Worm (Caenorhabditis elegans) whole organism, L3 larva: Measurements from ENCODE around the gene F10A3.12.

Experiments
- ama-1 ChIP-seq: fragments of 150-350 bp; optimal IDR thresholded peaks from 2 replicates; lab custom pipeline; 2018
- ceh-28 ChIP-seq: fragments of 150-350 bp; optimal IDR thresholded peaks from 2 replicates; lab custom pipeline; 2014; ENCODE audit warnings: missing biosample characterization, missing genetic modification reagents, missing genetic modification characterization
- elt-1 ChIP-seq: fragments of 150-350 bp; optimal IDR thresholded peaks from 2 replicates; lab custom pipeline; 2014; ENCODE audit warnings: missing biosample characterization, missing genetic modification characterization
- elt-2 ChIP-seq: sonication (generic microtip); optimal IDR thresholded peaks from 2 replicates; lab custom pipeline; 2016; ENCODE audit warnings: missing genetic modification reagents, mild to moderate bottlenecking, missing genetic modification characterization, missing compliant biosample characterization
- elt-3 ChIP-seq, 3 experiments: fragments of 150-350 bp in 1 of 3; sonication (generic microtip) in 2 of 3; optimal IDR thresholded peaks; 2 replicates in 2 of 3; 4 replicates in 1 of 3; lab custom pipeline; 2014 to 2017; ENCODE audit warnings: missing biosample characterization in 3 of 3, missing genetic modification characterization in 3 of 3
- eor-1 ChIP-seq, 2 experiments: fragments of 150-350 bp; optimal IDR thresholded peaks; 2 replicates each; lab custom pipeline; 2014 to 2018; ENCODE audit warnings: missing biosample characterization in 2 of 2, missing genetic modification characterization in 2 of 2
- hmg-11 ChIP-seq: sonication (generic microtip); optimal IDR thresholded peaks from 2 replicates; lab custom pipeline; 2016; ENCODE audit warnings: missing genetic modification characterization, missing compliant biosample characterization
- lsy-12 ChIP-seq: sonication (generic microtip); optimal IDR thresholded peaks from 2 replicates; lab custom pipeline; 2016; ENCODE audit warnings: mild to moderate bottlenecking, missing genetic modification characterization, missing compliant biosample characterization
- mml-1 ChIP-seq: fragments of 150-350 bp; sonication (generic microtip); optimal IDR thresholded peaks from 3 replicates; lab custom pipeline; 2014; ENCODE audit warnings: missing biosample characterization, missing genetic modification characterization
- nhr-11 ChIP-seq: fragments of 150-350 bp; optimal IDR thresholded peaks from 2 replicates; lab custom pipeline; 2014; ENCODE audit warnings: missing biosample characterization, missing genetic modification characterization
- nhr-12 ChIP-seq: fragments of 150-350 bp; optimal IDR thresholded peaks from 2 replicates; lab custom pipeline; 2014; ENCODE audit warnings: missing biosample characterization, missing genetic modification characterization
- nhr-23 ChIP-seq: fragments of 150-350 bp; optimal IDR thresholded peaks from 2 replicates; lab custom pipeline; 2014; ENCODE audit warnings: missing biosample characterization, missing genetic modification reagents, missing genetic modification characterization
- nhr-237 ChIP-seq: fragments of 150-350 bp; optimal IDR thresholded peaks from 2 replicates; lab custom pipeline; 2014; ENCODE audit warnings: missing biosample characterization, missing genetic modification characterization
- nhr-25 ChIP-seq: sonication (generic microtip); optimal IDR thresholded peaks from 2 replicates; lab custom pipeline; 2017; ENCODE audit warnings: missing biosample characterization, missing genetic modification characterization
- nhr-28 ChIP-seq: fragments of 150-350 bp; optimal IDR thresholded peaks from 2 replicates; lab custom pipeline; 2014; ENCODE audit warnings: missing biosample characterization, missing genetic modification characterization
- nhr-43 ChIP-seq: sonication (generic microtip); optimal IDR thresholded peaks from 2 replicates; lab custom pipeline; 2016; ENCODE audit warnings: mild to moderate bottlenecking, missing genetic modification characterization, missing compliant biosample characterization; ENCODE audit not compliant: poor library complexity, severe bottlenecking
- nhr-67 ChIP-seq: fragments of 150-350 bp; optimal IDR thresholded peaks from 2 replicates; lab custom pipeline; 2014; ENCODE audit warnings: missing biosample characterization, missing genetic modification characterization
- nhr-77 ChIP-seq: fragments of 150-350 bp; optimal IDR thresholded peaks from 2 replicates; lab custom pipeline; 2014; ENCODE audit warnings: missing biosample characterization, missing genetic modification characterization
- pqm-1 ChIP-seq: fragments of 150-350 bp; optimal IDR thresholded peaks from 2 replicates; lab custom pipeline; 2017; ENCODE audit warnings: missing biosample characterization, missing genetic modification characterization, inconsistent platforms
- tbx-2 ChIP-seq: sonication (generic microtip); optimal IDR thresholded peaks from 2 replicates; lab custom pipeline; 2016; ENCODE audit warnings: mild to moderate bottlenecking, missing genetic modification characterization, missing compliant biosample characterization
- ztf-4 ChIP-seq: fragments of 150-350 bp; optimal IDR thresholded peaks from 2 replicates; lab custom pipeline; 2014; ENCODE audit warnings: missing biosample characterization, missing genetic modification characterization

Gene F10A3.12

ce11 chrV:16211713-16212112 lies 47.9 kb downstream of the F10A3.12 start:
- TF ChIP-seq nhr-43 (peak; percentile 26), nhr-237 (tag; lab: Kevin White, UChicago) (no peak), nhr-67 (tag; lab: Kevin White, UChicago) (no peak), eor-1 (tag; optimal IDR thresholded peaks at IDR 0.05; lab: Kevin White, UChicago) (no peak), nhr-77 (no peak)

DNA sequence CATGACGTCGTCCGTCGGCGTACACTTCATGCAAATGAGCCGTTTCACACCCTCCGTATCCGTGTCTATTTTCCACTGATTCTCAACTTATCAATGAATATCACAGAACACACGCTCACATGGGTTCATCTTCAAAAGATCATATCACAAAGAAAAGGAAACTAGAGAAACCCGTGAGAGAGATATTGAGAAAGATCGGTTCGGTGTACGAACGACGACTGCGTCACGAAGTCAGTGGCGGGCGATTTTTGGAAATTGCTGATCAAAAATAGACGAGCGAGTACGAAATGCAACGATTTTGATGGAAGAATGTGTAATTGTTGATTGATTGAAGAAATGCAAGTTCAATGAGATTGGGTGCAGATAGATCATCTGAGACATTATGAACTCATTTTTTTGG lies 49.5 kb downstream of the F10A3.12 start:
- TF ChIP-seq lsy-12 (tag; lab: Kevin White, UChicago) (no peak), nhr-25 (tag; lab: Kevin White, UChicago) (peak; percentile 14), nhr-43 (peak; percentile 93), nhr-11 (tag; lab: Kevin White, UChicago) (no peak), nhr-23 (peak; percentile 39), pqm-1 (tag; lab: Kevin White, UChicago) (no peak), ztf-4 (tag; lab: Kevin White, UChicago) (no peak), nhr-237 (tag; lab: Kevin White, UChicago) (no peak), ama-1 (no peak), nhr-12 (tag; lab: Kevin White, UChicago) (no peak), tbx-2 (tag; lab: Kevin White, UChicago) (no peak), elt-3 (tag; optimal IDR thresholded peaks at IDR 0.05; lab: Kevin White, UChicago) (peak in 2 of 3 experiments; percentile 26 to 43), mml-1 (no peak), elt-1 (tag; lab: Kevin White, UChicago) (no peak), nhr-28 (tag; lab: Kevin White, UChicago) (no peak), ceh-28 (tag; lab: Kevin White, UChicago) (no peak), elt-2 (tag; lab: Kevin White, UChicago) (no peak)

DNA sequence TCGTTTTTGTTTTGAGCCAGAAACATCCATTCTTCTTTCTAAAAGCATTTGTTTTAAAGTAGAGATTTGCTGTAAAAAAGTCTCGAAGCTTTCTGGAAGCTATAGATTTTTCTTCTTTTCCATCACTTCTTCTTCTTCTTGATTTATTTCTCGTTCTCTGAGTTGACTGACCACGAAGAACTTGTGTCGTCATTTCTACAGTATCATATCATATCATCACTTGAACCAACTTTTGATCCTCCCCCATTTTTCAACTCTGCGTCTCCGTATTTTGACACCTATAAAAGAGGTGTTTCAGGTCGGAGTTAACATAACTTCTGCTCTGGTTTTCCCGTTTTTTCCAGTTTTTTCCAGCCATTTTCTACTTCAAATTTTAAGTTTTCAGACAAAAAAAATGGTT lies 50.7 kb downstream of the F10A3.12 start, which contains the start of gene F11A5.9:
F11A5.9 (plus strand) TSS at position 386 of the 400 bp plus-strand sequence.
- TF ChIP-seq nhr-23, result no peak
- TF ChIP-seq hmg-11 (tag; lab: Kevin White, UChicago), result no peak
